Worm (Caenorhabditis elegans): ENCODE measurements around the gene T07D4.2.
A peak's percentile ranks its signal among the peaks of the same experiment; 100 is the strongest.

T07D4.2 gene

DNA sequence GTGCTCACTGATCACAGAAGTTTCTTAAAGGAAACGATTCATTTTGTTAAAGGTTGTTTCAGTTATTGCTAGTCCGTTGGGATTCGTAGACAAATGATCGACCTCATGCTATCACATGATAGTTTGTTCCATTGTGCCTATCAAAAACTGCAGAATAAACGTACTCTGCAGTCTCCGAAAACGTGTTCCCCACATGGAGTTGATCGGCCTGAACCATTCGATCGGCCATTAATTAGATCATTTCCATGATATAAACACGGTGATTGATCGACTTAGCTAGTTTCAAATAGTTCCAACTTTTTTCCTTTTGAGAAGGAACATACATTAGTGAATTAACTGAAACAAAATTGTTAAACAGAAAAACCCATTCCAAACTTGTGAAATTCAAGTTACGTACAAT is 51.0 kb downstream of the T07D4.2 start:
- TF ChIP-seq sdc-2 (tag; optimal IDR thresholded peaks at IDR 0.05): no peak
- TF ChIP-seq pag-3 (tag; optimal IDR thresholded peaks at IDR 0.05; ENCODE audit: borderline replicate concordance): no peak
- no peak for TF ChIP-seq T23F11.4 (GFP tag; optimal IDR thresholded peaks at IDR 0.05)
- no peak for TF ChIP-seq odd-2 (tag; optimal IDR thresholded peaks at IDR 0.05)
- no peak for TF ChIP-seq ceh-2 (tag; optimal IDR thresholded peaks at IDR 0.05)
- no peak for TF ChIP-seq nhr-11 (tag; optimal IDR thresholded peaks at IDR 0.05)
- no peak for TF ChIP-seq ceh-45 (GFP tag; IDR thresholded peaks at IDR 0.05)
- no peak for TF ChIP-seq fkh-10 (GFP tag; optimal IDR thresholded peaks at IDR 0.05)
- no peak for TF ChIP-seq sox-2 (GFP tag; IDR thresholded peaks at IDR 0.05)
- no peak for TF ChIP-seq zip-5 (tag; optimal IDR thresholded peaks at IDR 0.05)
- no peak for TF ChIP-seq ztf-16 (tag; optimal IDR thresholded peaks at IDR 0.05)
- no peak for TF ChIP-seq tbx-2 (tag; optimal IDR thresholded peaks at IDR 0.05)
- no peak for TF ChIP-seq elt-2 (tag; optimal IDR thresholded peaks at IDR 0.05)
- TF ChIP-seq pat-9 (tag; optimal IDR thresholded peaks at IDR 0.05): no peak
- TF ChIP-seq hlh-30 (tag; optimal IDR thresholded peaks at IDR 0.05; ENCODE audit: insufficient read depth): no peak
- no peak for TF ChIP-seq ceh-30 (tag; optimal IDR thresholded peaks at IDR 0.05)
- no peak for TF ChIP-seq ceh-22 (tag; optimal IDR thresholded peaks at IDR 0.05)

ce11 chrII:8821140-8821595 is 52.6 kb downstream of the T07D4.2 start, which contains the start of gene F46C5.1:
Gene F46C5.1 (minus strand): TSS chrII:8821190.
- no peak for TF ChIP-seq tbx-7 (tag; optimal IDR thresholded peaks at IDR 0.05)
- TF ChIP-seq fax-1 (tag; optimal IDR thresholded peaks at IDR 0.05): no peak
- TF ChIP-seq ceh-19 (GFP tag; optimal IDR thresholded peaks at IDR 0.05): no peak
- no peak for TF ChIP-seq dve-1 (tag; optimal IDR thresholded peaks at IDR 0.05)
- TF ChIP-seq zip-5 (tag; optimal IDR thresholded peaks at IDR 0.05): no peak
- TF ChIP-seq unc-55 (GFP tag; optimal IDR thresholded peaks at IDR 0.05): no peak
- TF ChIP-seq dmd-4 (tag; optimal IDR thresholded peaks at IDR 0.05; ENCODE audit: borderline replicate concordance): no peak
- no peak for TF ChIP-seq ceh-45 (GFP tag; IDR thresholded peaks at IDR 0.05)
- no peak for TF ChIP-seq nhr-232 (tag; optimal IDR thresholded peaks at IDR 0.05)
- no peak for TF ChIP-seq elt-2 (tag; optimal IDR thresholded peaks at IDR 0.05)
- TF ChIP-seq ets-4 (tag; optimal IDR thresholded peaks at IDR 0.05): no peak

DNA sequence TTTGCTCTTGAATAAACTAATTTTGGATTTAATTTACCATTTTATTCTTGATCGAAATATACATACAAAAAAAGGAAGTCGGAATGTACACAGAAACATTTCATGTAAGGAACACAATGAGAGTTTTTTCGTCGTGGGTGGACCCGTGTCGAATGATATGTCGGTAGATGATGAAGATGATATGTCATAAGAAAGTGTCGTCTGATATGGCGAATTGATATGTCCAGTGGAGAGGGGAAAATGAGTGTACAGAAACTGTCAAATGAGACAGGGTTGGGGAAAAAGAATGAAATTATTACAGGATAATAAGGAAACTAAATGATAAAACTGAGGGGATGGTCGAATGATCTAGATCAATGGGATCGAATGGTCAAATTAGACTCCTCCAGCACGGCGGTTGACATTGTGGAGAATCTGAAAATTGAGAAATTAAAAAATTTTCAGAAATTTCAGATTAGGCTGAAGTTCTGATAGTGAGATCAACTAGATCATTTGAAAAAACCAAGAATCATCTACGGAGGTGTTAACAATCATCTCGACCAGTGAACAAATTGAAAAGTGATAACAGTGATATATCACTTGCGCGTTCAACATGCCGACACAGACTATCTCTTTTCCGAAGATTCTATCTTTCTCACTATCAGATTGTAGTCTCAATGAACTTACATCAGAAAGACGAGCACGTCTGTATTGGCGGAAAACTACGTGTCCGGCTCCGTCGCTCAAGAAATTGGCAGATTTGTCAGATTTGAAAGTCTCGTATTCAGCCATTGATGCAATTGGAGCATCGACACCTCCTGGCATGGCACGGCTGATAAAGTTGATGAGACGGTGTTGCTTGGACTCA is 53.4 kb downstream of the T07D4.2 start:
- TF ChIP-seq dve-1 (tag; optimal IDR thresholded peaks at IDR 0.05) (no peak), elt-2 (tag; optimal IDR thresholded peaks at IDR 0.05) (peak; percentile 32)

Data from whole organism, late embryonic.